Worm (Caenorhabditis elegans): Measurements from ENCODE around the gene fbxa-188.

DNA sequence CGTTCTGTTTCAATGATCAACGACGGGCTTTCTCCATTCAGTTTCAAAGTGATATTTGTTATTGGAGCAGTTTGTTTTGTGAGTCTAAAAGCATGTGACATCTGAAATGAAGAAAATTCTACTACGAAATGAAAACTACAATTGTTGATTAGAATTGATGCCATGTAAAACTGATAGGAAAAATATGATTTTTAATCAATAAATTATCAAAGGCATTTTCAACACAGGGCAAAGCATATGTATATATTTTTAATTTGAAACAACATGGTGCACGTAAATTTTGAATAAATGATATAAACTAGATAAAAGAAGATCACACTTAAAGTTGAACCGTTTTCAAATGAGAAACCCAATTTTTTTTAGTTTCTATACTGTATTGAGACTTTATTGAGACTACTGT is 43.4 kb downstream of the fbxa-188 start, which contains the start of gene K10G4.5:
- TF ChIP-seq unc-120 (tag; optimal IDR thresholded peaks at IDR 0.05; ENCODE audit: poor library complexity, severe bottlenecking) (no peak), unc-62 (GFP tag; optimal IDR thresholded peaks at IDR 0.05) (no peak), nhr-76 (tag; optimal IDR thresholded peaks at IDR 0.05) (no peak), nhr-28 (tag; optimal IDR thresholded peaks at IDR 0.05) (no peak), ztf-11 (tag; optimal IDR thresholded peaks at IDR 0.05) (no peak), nhr-2 (tag; optimal IDR thresholded peaks at IDR 0.05) (no peak), ceh-43 (GFP tag; optimal IDR thresholded peaks at IDR 0.05) (no peak), unc-39 (tag; optimal IDR thresholded peaks at IDR 0.05) (no peak)

All from whole organism, mixed stage, embryonic.